Worm (Caenorhabditis elegans): ENCODE measurements around the gene cest-12.

cest-12 gene

DNA sequence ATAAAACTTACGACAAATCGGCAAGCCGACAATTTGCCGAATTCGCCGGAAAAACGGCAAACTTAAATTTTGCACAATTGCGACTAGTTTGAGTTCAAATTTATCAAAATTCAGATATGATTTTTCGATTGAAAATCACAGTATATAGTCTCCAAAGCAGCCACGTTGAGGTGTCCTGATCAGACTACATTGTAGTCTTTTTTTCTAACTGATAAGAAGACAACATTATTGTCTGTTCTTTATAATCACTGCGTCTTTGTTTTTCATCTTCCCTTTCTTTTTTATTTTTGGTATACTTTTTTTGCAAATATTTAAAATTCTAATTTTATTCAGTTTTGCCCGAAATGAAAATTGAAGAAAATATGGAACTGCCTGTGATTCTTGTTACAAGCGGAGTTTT lies at the start of gene cest-12, which contains the start of gene lonp-2:
TSS of gene cest-12 (minus strand) at position 101 of the 400 bp plus-strand sequence.
TSS of gene lonp-2 (plus strand) at position 334 of the 400 bp plus-strand sequence.
- TF ChIP-seq W03F9.2 (tag; optimal IDR thresholded peaks at IDR 0.05) = no peak
- TF ChIP-seq dao-5 (tag; optimal IDR thresholded peaks at IDR 0.05) = no peak
- TF ChIP-seq him-1 (tag; optimal IDR thresholded peaks at IDR 0.05) = no peak

DNA sequence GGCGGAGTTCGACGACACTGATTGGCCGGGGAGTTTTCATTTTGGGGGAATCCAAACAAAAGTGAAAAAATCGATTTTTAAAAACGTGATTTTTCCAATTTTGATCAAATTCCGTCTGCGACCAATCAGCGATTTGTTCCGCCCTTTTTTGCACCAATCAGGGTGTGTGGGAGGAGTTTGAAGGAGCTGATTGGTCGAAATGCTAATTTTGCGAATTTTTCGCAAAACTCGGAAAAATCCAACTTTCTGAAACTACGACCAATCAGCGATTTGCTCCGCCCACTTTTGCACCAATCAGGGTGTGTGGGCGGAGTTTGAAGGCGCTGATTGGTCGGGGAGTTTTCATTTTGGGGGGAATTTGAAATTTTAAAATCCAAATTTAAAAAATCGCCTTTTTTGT lies 49.2 kb upstream of the cest-12 start:
- TF ChIP-seq him-1 (tag; optimal IDR thresholded peaks at IDR 0.05) (no peak), W03F9.2 (tag; optimal IDR thresholded peaks at IDR 0.05) (no peak), dao-5 (tag; optimal IDR thresholded peaks at IDR 0.05) (no peak)

DNA sequence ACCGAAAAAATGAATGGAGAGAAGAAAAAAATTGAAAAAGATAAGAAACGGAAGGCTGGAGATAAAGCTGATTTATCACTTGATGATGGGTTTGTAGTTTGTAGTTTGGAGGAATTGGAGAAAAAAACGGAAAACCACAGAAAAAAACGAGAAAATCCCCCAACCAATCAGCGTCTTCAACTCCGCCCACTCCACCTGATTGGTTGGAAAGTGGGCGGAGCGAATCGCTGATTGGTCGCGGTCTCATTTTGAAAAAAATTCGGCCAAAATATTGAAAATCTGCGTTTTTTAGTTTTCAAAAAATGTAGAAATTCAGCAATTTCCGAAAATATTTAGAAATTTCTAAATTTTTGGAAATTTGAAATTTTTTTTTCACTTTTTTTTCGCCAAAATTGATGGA lies 48.4 kb upstream of the cest-12 start:
- TF ChIP-seq dao-5 (tag; optimal IDR thresholded peaks at IDR 0.05) = no peak
- TF ChIP-seq him-1 (tag; optimal IDR thresholded peaks at IDR 0.05) = no peak
- TF ChIP-seq W03F9.2 (tag; optimal IDR thresholded peaks at IDR 0.05) = no peak

DNA sequence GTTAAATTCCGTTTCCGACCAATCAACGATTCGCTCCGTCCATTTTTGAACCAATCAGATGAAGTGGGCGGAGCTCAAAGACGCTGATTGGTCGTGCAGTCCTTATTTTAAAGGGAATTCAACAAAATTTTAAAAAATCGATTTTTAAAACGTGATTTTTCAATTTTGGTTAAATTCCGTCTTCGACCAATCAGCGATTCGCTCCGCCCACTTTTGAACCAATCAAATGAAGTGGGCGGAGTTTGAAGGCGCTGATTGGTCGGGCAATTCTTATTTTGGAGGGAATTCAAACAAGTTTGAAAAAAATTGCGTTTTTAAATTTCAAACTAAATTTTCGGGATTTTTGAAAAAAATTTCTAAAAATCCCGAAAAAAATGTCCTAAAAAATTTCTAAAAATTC lies 46.2 kb upstream of the cest-12 start:
- no peak for TF ChIP-seq him-1 (tag; optimal IDR thresholded peaks at IDR 0.05)
- no peak for TF ChIP-seq W03F9.2 (tag; optimal IDR thresholded peaks at IDR 0.05)
- no peak for TF ChIP-seq dao-5 (tag; optimal IDR thresholded peaks at IDR 0.05)

DNA sequence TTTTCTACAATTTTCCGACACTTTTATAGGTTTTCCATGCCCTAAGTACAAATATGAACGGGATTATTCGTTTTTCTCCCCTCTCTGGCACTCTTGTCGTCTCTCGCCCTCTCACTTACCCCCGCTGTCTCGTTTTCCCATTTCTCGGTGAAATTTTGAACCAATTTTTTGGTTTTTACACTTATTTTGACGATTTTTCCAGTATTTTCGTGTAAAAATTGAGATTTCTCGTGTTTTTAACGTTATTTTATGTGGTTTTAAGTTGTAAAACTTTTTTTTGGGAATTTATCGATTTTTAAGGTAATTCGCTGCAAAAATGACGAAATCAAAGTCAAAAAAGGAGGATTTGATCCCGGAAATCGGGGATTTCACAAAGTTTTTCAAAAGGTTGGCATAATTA lies 45.3 kb upstream of the cest-12 start, which contains the start of gene Y75B8A.7:
TSS of gene Y75B8A.7 (plus strand) at position 301 of the 400 bp plus-strand sequence.
- TF ChIP-seq W03F9.2 (tag; optimal IDR thresholded peaks at IDR 0.05) (no peak), him-1 (tag; optimal IDR thresholded peaks at IDR 0.05) (no peak), dao-5 (tag; optimal IDR thresholded peaks at IDR 0.05) (no peak)

DNA sequence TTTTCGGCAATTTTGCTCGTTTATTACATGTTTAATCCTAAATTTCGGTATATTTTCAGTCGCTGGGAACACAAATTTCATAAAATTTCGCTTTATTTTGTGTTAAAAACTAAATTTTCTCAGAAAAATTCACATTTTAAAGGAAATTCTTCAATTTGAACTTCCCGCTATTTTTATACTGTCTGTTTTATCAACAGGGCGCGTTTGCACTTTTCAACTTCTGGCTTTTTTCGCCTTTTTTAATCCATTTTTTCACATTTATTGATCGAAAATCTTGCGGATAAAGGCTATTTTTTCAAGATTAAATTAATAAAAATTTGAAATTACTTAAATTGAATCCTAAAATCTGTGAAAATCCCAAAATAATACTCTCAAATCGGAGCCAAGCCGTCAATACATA lies 44.8 kb upstream of the cest-12 start:
- TF ChIP-seq him-1 (tag; optimal IDR thresholded peaks at IDR 0.05) (no peak), dao-5 (tag; optimal IDR thresholded peaks at IDR 0.05) (no peak), W03F9.2 (tag; optimal IDR thresholded peaks at IDR 0.05) (no peak)

DNA sequence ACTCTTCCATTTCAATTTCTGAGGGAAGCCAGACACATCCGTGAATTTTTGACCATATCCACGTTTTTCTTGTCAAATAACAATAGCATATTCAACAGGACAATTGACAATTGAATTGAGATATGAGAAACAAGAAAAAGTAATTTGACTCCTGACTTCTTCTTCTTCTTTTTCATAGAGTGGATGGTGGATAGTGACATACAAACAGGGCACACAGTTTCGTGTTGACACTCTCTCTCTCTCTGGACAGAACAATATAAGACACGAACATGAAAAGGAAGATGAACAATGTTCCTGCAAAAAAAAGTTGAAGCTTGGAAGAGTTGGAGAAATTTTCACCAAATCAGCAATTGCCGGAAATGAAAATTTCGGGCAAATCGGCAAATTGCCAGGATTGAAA lies 43.8 kb upstream of the cest-12 start:
- TF ChIP-seq him-1 (tag; optimal IDR thresholded peaks at IDR 0.05) = no peak
- no peak for TF ChIP-seq W03F9.2 (tag; optimal IDR thresholded peaks at IDR 0.05)
- TF ChIP-seq dao-5 (tag; optimal IDR thresholded peaks at IDR 0.05) = no peak

DNA sequence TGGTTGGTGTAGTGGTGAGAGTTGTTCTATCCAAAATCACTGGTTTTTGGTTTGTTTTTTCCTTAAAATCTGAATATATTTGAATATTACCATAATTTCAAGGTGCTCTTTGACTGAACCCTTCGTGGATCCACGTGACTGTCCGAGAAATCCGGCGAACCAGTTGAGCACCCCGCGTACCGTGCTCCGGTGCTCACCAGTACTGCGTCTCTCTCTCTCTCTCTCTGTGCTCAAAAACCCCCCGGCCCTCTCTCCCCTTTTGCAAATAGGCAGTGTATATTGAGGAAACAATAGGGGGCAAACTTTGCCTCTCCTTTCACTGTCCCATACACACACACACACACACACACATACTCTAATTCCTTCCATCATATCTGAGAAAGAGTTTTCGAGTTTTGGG lies 42.6 kb upstream of the cest-12 start:
- TF ChIP-seq W03F9.2 (tag; optimal IDR thresholded peaks at IDR 0.05) (no peak), dao-5 (tag; optimal IDR thresholded peaks at IDR 0.05) (no peak), him-1 (tag; optimal IDR thresholded peaks at IDR 0.05) (no peak)

DNA sequence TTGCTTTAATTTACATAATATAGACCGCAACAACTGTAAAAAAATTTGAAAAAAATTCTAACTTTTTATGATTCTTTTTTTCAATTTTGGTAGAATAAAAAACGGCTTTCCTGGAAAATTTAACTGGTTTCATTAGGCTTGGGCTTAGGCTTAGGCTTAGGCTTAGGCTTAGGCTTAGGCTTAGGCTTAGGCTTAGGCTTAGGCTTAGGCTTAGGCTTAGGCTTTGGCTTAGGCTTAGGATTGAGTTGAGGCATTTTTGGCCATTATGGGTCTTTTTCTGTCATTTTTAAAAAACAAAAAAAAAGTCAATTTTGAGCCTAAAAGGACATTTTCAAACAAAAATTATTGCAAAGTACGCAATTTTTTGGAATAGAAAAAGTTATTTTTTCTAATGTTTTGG lies 36.5 kb upstream of the cest-12 start:
- no peak for TF ChIP-seq him-1 (tag; optimal IDR thresholded peaks at IDR 0.05)
- TF ChIP-seq dao-5 (tag; optimal IDR thresholded peaks at IDR 0.05) = no peak
- no peak for TF ChIP-seq W03F9.2 (tag; optimal IDR thresholded peaks at IDR 0.05)

DNA sequence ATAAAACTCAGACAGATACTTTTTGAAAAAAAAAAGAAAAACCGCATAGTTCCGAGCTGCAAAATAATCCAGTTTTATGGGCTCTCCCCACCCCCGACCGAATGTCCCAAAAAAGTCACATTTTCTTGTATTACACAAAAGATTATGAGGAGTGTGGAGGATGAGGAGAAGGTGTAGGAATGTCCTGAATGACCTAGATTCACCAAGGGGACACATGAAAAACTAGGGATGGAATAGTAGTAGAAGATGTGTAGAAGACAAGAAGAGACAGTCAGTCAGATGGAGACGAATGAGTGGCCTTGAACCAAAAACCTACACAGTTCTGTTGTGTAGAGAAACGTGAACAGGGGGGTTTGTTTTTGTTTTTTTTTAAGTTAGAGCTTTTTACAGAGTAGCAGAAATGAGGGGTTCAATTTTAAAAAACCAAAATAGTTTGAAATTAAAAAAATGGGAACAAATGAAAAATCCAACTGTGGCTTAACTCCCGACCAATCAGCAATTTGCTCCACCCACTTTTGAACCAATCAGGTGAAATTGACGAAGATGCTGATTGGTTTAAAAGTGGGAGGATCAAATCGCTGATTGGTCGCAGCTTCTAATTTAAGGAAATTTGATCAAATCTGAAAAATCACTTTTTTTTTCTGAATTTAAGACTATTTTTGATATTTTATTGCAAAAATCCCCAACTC lies 35.2 kb upstream of the cest-12 start:
- TF ChIP-seq him-1 (tag; optimal IDR thresholded peaks at IDR 0.05) = no peak
- TF ChIP-seq W03F9.2 (tag; optimal IDR thresholded peaks at IDR 0.05) = no peak
- TF ChIP-seq dao-5 (tag; optimal IDR thresholded peaks at IDR 0.05) = no peak

DNA sequence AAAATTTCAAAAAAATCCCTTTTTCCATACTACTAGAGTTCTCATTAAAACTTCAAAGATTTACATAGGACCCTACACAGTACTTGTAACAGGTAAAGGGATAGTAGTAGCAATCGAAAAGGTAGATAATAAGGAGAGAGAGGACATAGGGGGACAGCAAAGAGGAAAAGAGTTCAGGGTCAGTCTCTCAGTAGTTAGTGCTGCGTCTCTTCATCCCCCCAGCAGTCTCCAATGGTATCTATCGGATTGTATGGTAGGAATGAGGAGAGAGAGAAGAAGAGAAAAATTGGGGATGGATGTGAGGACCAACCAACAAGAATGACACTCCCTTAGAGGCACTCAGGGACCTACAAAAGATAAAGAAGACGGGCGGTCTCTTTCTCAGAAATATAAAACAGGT lies 32.1 kb upstream of the cest-12 start:
- TF ChIP-seq dao-5 (tag; optimal IDR thresholded peaks at IDR 0.05) (no peak), him-1 (tag; optimal IDR thresholded peaks at IDR 0.05) (no peak), W03F9.2 (tag; optimal IDR thresholded peaks at IDR 0.05) (no peak)

DNA sequence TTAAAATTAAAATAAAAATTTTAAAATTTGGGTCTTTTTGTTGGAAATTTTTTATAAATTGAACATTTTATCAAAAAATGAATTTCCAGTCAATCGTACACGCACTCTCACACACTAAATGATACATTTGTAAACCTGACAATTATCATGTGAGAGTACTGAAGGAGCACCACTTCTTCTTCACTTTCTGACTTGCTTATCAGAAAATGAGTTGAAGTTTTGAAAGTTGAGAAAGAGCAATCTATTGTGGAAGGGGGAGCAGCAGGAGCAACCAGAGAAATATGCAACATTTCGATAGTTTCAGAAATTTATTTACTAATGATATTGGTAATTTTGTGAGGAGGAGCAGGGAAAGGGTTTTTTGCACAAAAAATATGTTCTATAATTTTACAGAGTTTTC lies 30.9 kb upstream of the cest-12 start:
- TF ChIP-seq him-1 (tag; optimal IDR thresholded peaks at IDR 0.05) (no peak), W03F9.2 (tag; optimal IDR thresholded peaks at IDR 0.05) (no peak), dao-5 (tag; optimal IDR thresholded peaks at IDR 0.05) (no peak)

DNA sequence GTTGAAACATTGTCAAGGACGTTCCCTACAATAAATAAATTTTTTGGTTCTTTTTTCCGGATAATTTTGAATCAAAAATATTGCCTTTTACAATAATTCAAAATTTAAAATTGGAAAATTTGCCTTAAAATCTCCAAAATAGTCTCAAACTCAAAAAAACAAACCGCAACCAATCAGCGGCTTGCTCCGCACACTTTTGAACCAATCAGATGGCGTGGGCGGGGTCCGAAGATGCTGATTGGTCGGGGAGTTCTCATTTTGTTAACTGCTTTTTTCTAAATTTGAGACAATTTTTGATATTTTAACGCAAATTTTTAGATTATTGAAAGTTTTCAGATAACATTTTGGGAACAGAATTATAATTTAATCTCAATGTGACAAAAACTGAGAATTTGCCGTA lies 30.2 kb upstream of the cest-12 start:
- TF ChIP-seq dao-5 (tag; optimal IDR thresholded peaks at IDR 0.05) (no peak), W03F9.2 (tag; optimal IDR thresholded peaks at IDR 0.05) (no peak), him-1 (tag; optimal IDR thresholded peaks at IDR 0.05) (no peak)

DNA sequence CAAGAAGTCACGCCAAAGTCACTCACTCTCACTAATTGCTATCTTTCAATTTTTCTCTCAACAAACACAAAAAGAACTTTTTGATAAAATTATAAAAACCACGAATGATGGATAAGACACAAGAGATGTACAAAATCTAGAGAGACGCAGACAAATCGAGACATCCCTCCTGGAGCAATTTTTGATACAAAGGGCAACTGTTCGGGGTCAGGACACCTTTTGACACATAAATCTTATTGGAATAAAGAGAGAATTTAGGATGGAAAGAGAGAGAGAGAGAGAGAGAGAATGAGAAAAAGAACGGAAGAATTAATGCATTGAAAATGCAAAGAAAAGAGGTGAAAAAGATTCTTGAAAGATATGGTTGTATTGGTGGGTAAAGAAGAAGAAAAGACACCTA lies 29.8 kb upstream of the cest-12 start:
- TF ChIP-seq W03F9.2 (tag; optimal IDR thresholded peaks at IDR 0.05) (no peak), dao-5 (tag; optimal IDR thresholded peaks at IDR 0.05) (no peak), him-1 (tag; optimal IDR thresholded peaks at IDR 0.05) (no peak)

DNA sequence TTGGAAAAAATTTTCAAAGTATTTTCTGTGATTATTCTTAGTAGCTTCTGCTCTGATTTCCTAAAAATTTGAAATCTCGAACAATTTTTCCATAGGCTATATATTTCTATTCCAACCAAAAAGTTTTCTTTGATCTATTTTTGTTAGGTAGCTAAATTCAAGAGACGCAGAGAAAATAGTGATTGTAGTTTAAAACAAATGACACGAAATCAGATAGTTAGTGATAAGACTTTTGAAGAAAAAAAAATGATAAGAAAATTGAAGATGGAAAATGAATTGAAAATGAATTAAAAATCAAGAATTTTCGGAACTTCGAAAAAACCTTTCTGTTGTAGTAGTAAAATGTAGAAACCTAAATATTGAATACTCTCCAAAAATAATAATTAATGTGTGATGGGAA lies 28.2 kb upstream of the cest-12 start:
- TF ChIP-seq dao-5 (tag; optimal IDR thresholded peaks at IDR 0.05) = no peak
- no peak for TF ChIP-seq him-1 (tag; optimal IDR thresholded peaks at IDR 0.05)
- TF ChIP-seq W03F9.2 (tag; optimal IDR thresholded peaks at IDR 0.05) = no peak
